Worm (Caenorhabditis elegans): ENCODE data around the gene R02F2.10.

The R02F2.10 gene

DNA sequence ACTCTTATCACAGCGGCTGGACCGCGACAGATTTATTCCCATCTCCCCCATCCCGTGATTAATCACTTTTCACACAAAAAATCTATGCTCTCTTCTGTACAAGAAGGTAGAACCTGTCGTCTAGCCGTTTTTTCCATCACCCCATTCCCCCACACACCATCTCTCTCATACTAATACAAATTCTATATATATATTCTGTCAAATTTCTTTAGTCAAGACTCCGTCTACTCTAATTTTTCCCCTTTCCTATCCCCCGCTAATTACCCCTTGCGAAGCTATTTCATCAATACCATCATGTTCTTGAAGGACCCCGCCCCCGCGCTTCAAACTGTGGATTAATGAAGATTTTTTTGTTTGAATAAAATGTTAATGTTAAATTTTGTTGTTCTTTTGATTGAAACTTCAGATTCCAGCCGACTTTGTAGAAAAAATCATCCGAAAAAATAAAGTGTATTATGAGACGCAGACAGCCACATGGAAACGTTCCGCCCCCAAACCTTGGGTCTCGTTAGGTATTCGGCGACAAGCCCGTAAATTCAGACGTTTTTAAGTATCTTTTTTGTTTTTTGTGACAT lies 28.0 kb downstream of the R02F2.10 start (continued):
- TF ChIP-seq ztf-26 (tag; optimal IDR thresholded peaks at IDR 0.05) (peak; percentile 66), mel-28 (tag; optimal IDR thresholded peaks at IDR 0.05; ENCODE audit: borderline replicate concordance) (no peak), B0336.3 (GFP tag; IDR thresholded peaks at IDR 0.05) (peak; percentile 75), hmg-1.2 (GFP tag; IDR thresholded peaks at IDR 0.05) (no peak; the same call in 1 of the 2 replicates), fkh-3 (tag; optimal IDR thresholded peaks at IDR 0.05) (peak; percentile 37), egl-18 (GFP tag; IDR thresholded peaks at IDR 0.05) (no peak), Y53F4B.3 (GFP tag; IDR thresholded peaks at IDR 0.05) (no peak), F57C9.4 (tag; optimal IDR thresholded peaks at IDR 0.05) (peak; percentile 52), atf-7 (tag; optimal IDR thresholded peaks at IDR 0.05) (peak; percentile 67), mcd-1 (GFP tag; IDR thresholded peaks at IDR 0.05) (peak; percentile 37; the same call in 1 of the 2 replicates), pbrm-1 (GFP tag; IDR thresholded peaks at IDR 0.05) (peak; percentile 57; the same call in 1 of the 2 replicates), egrh-3 (GFP tag; IDR thresholded peaks at IDR 0.05) (peak; percentile 4; the same call in 1 of the 2 replicates), madf-8 (GFP tag; conservative IDR thresholded peaks at IDR 0.05) (no peak), let-526 (GFP tag; IDR thresholded peaks at IDR 0.05) (no peak), athp-1 (tag; optimal IDR thresholded peaks at IDR 0.05) (peak; percentile 3), snpc-3.4 (tag; optimal IDR thresholded peaks at IDR 0.05) (peak; percentile 7), bed-1 (GFP tag; IDR thresholded peaks at IDR 0.05) (no peak)

ce11 chrIII:5506936-5507335 lies 28.8 kb downstream of the R02F2.10 start:
- no peak for TF ChIP-seq let-526 (GFP tag; IDR thresholded peaks at IDR 0.05)
- no peak for TF ChIP-seq B0019.2 (GFP tag; conservative IDR thresholded peaks at IDR 0.05)
- TF ChIP-seq F37B4.10 (GFP tag; IDR thresholded peaks at IDR 0.05): 0 out of 2 replicates have a peak, but pooled peaks have one; percentile 76

DNA sequence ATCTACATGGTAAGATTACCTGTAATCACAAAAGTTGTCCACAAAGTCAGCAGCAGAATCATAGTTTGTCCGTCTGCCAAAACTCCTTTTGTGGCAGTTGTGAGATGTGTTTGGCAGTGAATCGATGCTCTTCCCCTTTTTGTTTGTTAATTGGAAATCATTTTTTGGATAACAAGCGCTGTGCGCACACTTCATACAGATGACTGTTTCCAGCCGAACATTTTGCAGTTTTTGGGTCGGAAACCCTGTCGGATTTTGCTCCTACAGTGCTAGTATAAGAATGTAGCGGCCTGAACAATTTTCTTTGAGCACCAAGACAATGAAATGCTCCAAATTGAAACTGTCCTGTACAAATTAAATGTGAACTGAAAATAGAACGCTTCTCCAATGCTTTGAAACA lies 30.6 kb downstream of the R02F2.10 start, which contains the start of gene D1044.7:
Gene D1044.7 (minus strand): TSS at position 101 of the 400 bp plus-strand sequence.
- TF ChIP-seq Y53G8AR.9 (GFP tag; conservative IDR thresholded peaks at IDR 0.05): no peak
- no peak for TF ChIP-seq dpl-1 (GFP tag; optimal IDR thresholded peaks at IDR 0.05)
- peak; percentile 34; the same call in 1 of the 2 replicates for TF ChIP-seq madf-3 (GFP tag; IDR thresholded peaks at IDR 0.05)

- TF ChIP-seq ztf-18 (tag; optimal IDR thresholded peaks at IDR 0.05) (no peak), ZK185.1 (tag; optimal IDR thresholded peaks at IDR 0.05; ENCODE audit: poor library complexity, severe bottlenecking) (no peak), ceh-100 (GFP tag; IDR thresholded peaks at IDR 0.05) (no peak), lin-35 (GFP tag; optimal IDR thresholded peaks at IDR 0.05) (no peak), sea-2 (GFP tag; IDR thresholded peaks at IDR 0.05) (no peak), ztf-25 (GFP tag; IDR thresholded peaks at IDR 0.05) (no peak), B0035.1 (tag; optimal IDR thresholded peaks at IDR 0.05) (no peak), pha-4 (tag; optimal IDR thresholded peaks at IDR 0.05) (no peak), let-526 (GFP tag; IDR thresholded peaks at IDR 0.05) (no peak), snpc-1.3 (tag; optimal IDR thresholded peaks at IDR 0.05; ENCODE audit: insufficient read depth) (no peak)
These were observed 34.4 kb downstream of the R02F2.10 start, which contains the start of gene pqn-25 for ce11 chrIII:5512502-5512901. pqn-25 (minus strand) TSS chrIII:5512602.

ce11 chrIII:5517423-5517822 lies 39.3 kb downstream of the R02F2.10 start, which contains the start of gene nekl-4:
nekl-4 (minus strand) TSS chrIII:5517523.
- no peak for TF ChIP-seq egl-18 (GFP tag; IDR thresholded peaks at IDR 0.05)

Measured in whole organism, young adult.